Fruit fly (Drosophila melanogaster): Measurements from ENCODE around the gene CG1113.

dm6 chr3R:5223135-5223534 is 29.8 kb upstream of the CG1113 start, which contains the start of gene CG2604:
- no peak for TF ChIP-seq Dll (optimal IDR thresholded peaks at IDR 0.05)
- no peak for TF ChIP-seq CG8478 (optimal IDR thresholded peaks at IDR 0.05)
- no peak for TF ChIP-seq pan (optimal IDR thresholded peaks at IDR 0.05)
- TF ChIP-seq psq (optimal IDR thresholded peaks at IDR 0.05): no peak
- TF ChIP-seq usp (GFP tag; optimal IDR thresholded peaks at IDR 0.05): no peak
- TF ChIP-seq EcR (GFP tag; optimal IDR thresholded peaks at IDR 0.05): no peak

All from whole organism.